Fruit fly (Drosophila melanogaster): ENCODE results near the gene bam.
A peak's percentile ranks its signal among the peaks of the same experiment; 100 is the strongest.

bam gene

DNA sequence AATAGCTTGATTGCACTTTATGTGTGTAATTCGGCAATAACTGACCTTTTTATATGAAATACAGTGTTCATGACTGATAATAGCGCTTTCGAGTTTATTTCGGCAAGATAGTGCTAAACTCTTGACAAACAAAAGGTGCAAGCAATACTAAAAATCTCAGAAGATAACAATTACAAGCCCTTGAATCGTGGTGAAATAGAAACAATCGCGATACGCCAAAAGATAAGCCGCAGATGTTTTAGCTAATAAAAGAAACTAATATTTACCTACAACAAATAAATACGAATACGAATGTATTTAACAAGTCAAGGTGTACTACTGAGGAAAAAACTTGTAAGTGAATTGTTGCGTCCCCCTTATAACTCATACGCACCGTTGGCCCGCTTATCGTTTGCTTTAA, 30.4 kb upstream of the bam start (continued):
- peak; percentile 65 for TF ChIP-seq CG2678 (tag; optimal IDR thresholded peaks at IDR 0.05)
- TF ChIP-seq jumu (GFP tag; optimal IDR thresholded peaks at IDR 0.05) = no peak
- peak; percentile 22 for TF ChIP-seq CG17385 (GFP tag; optimal IDR thresholded peaks at IDR 0.05)
- TF ChIP-seq MTF-1 (GFP tag; optimal IDR thresholded peaks at IDR 0.05; ENCODE audit: borderline replicate concordance) = peak; percentile 6
- TF ChIP-seq CG12071 (GFP tag; optimal IDR thresholded peaks at IDR 0.05) = peak; percentile 44
- peak; percentile 29 for TF ChIP-seq Ets65A (GFP tag)
- peak; percentile 32 for TF ChIP-seq Nf-YC (tag; optimal IDR thresholded peaks at IDR 0.05)
- no peak for TF ChIP-seq disco-r (GFP tag; optimal IDR thresholded peaks at IDR 0.05)
- TF ChIP-seq pzg (GFP tag; optimal IDR thresholded peaks at IDR 0.05) = no peak
- peak; percentile 19 for TF ChIP-seq cwo (GFP tag; optimal IDR thresholded peaks at IDR 0.05)
- TF ChIP-seq CG1529 (GFP tag; optimal IDR thresholded peaks at IDR 0.05) = no peak
- TF ChIP-seq CG7372 (GFP tag; IDR thresholded peaks at IDR 0.05) = peak; percentile 59
- TF ChIP-seq grau (tag; optimal IDR thresholded peaks at IDR 0.05) = peak; percentile 15
- no peak for TF ChIP-seq CG4282 (GFP tag; optimal IDR thresholded peaks at IDR 0.05)
- no peak for TF ChIP-seq CG11456 (GFP tag; IDR thresholded peaks at IDR 0.05)
- peak; percentile 81 for TF ChIP-seq lab (GFP tag; optimal IDR thresholded peaks at IDR 0.05)
- no peak for TF ChIP-seq seq (GFP tag; IDR thresholded peaks at IDR 0.05)
- TF ChIP-seq CG9817 (tag; optimal IDR thresholded peaks at IDR 0.05) = peak; percentile 26
- no peak for TF ChIP-seq trh (GFP tag; optimal IDR thresholded peaks at IDR 0.05)
- TF ChIP-seq CG2120 (GFP tag; optimal IDR thresholded peaks at IDR 0.05) = peak; percentile 29
- peak; percentile 36 for TF ChIP-seq CG12299 (tag; optimal IDR thresholded peaks at IDR 0.05)
- TF ChIP-seq gce (GFP tag; IDR thresholded peaks at IDR 0.05) = no peak
- TF ChIP-seq fd3F (GFP tag; optimal IDR thresholded peaks at IDR 0.05) = peak; percentile 50
- no peak for TF ChIP-seq Dad (GFP tag; optimal IDR thresholded peaks at IDR 0.05)
- TF ChIP-seq CG10209 (GFP tag; optimal IDR thresholded peaks at IDR 0.05) = no peak
- TF ChIP-seq CG4854 (GFP tag; optimal IDR thresholded peaks at IDR 0.05) = no peak
- peak; percentile 57 for TF ChIP-seq CG13894 (tag; optimal IDR thresholded peaks at IDR 0.05)
- peak; percentile 66 for TF ChIP-seq BtbVII (GFP tag; optimal IDR thresholded peaks at IDR 0.05)
- TF ChIP-seq mirr (GFP tag; optimal IDR thresholded peaks at IDR 0.05) = peak; percentile 69
- no peak for TF ChIP-seq CG7271 (tag; optimal IDR thresholded peaks at IDR 0.05)
- peak; percentile 48 for TF ChIP-seq CG10543 (GFP tag; optimal IDR thresholded peaks at IDR 0.05)
- TF ChIP-seq Dip3 (GFP tag; optimal IDR thresholded peaks at IDR 0.05) = no peak
- peak; percentile 50 for TF ChIP-seq CG3281 (GFP tag; optimal IDR thresholded peaks at IDR 0.05)
- TF ChIP-seq vvl (GFP tag; IDR thresholded peaks at IDR 0.05) = no peak
- TF ChIP-seq Nf-YA (GFP tag; IDR thresholded peaks at IDR 0.05) = no peak
- no peak for TF ChIP-seq Doc3 (GFP tag; IDR thresholded peaks at IDR 0.05; ENCODE audit: partially characterized antibody)
- no peak for TF ChIP-seq Rx (GFP tag; IDR thresholded peaks at IDR 0.05)
- peak; percentile 67 for TF ChIP-seq Med (GFP tag)
- TF ChIP-seq pb (GFP tag; optimal IDR thresholded peaks at IDR 0.05) = no peak
- TF ChIP-seq CG18011 (GFP tag; optimal IDR thresholded peaks at IDR 0.05) = no peak
- no peak for TF ChIP-seq CG14710 (tag; optimal IDR thresholded peaks at IDR 0.05)
- TF ChIP-seq psq (GFP tag; optimal IDR thresholded peaks at IDR 0.05) = no peak
- TF ChIP-seq schlank (tag; optimal IDR thresholded peaks at IDR 0.05) = peak; percentile 34
- TF ChIP-seq eve (GFP tag; optimal IDR thresholded peaks at IDR 0.05) = no peak
- TF ChIP-seq cg (GFP tag; optimal IDR thresholded peaks at IDR 0.05) = no peak
- TF ChIP-seq Dip2 (GFP tag; IDR thresholded peaks at IDR 0.05) = no peak
- no peak for TF ChIP-seq Trl (optimal IDR thresholded peaks at IDR 0.05)
- no peak for TF ChIP-seq Trl (GFP tag; optimal IDR thresholded peaks at IDR 0.05)
- TF ChIP-seq dati (GFP tag; IDR thresholded peaks at IDR 0.05) = no peak
- peak; percentile 27 for TF ChIP-seq CG8924 (tag; optimal IDR thresholded peaks at IDR 0.05)
- no peak for TF ChIP-seq CG10274 (GFP tag; optimal IDR thresholded peaks at IDR 0.05)
- TF ChIP-seq Ada2b (GFP tag; IDR thresholded peaks at IDR 0.05) = no peak
